Worm (Caenorhabditis elegans) whole organism, young adult: ENCODE data around the gene F15B9.6.

ENCODE experiments used
- madf-10 ChIP-seq: sonication (generic microtip); optimal IDR thresholded peaks from 2 replicates; lab custom pipeline; 2016; ENCODE audit warnings: mild to moderate bottlenecking, missing genetic modification characterization, missing compliant biosample characterization
- nhr-90 ChIP-seq: sonication (generic microtip); optimal IDR thresholded peaks from 2 replicates; lab custom pipeline; 2016; ENCODE audit warnings: missing genotype, mild to moderate bottlenecking, missing genetic modification characterization, missing compliant biosample characterization

DNA sequence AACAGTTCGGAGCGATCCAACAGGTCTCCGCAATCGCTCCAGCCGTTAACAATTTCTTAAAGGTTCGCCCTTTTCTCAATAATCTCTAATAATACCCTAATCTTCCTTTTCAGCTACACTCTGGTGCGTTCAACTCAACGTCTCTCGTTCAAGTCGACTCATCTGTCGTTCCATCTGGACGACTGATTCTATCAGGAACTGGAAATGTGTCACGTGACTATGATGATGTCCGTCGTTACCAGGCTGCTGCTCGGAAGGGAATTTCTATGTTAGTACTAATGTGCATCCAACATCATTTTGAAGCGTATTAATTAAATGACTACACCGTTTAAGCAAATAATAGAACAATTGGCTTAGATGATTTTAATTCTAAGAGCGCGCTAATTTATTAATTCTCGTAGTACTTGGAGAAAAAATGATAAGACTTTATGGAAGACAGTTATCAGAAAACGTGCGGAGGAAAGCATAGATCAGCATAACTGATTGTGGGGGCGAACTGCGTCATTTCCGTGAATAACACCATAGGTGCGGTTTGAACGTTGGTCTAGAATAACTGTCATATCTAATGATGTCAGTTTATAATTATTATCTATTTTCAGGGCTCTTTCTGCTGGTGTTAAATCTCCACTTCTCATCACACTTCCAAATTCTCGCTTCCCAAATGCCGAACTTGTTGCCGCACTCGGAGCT, 30.0 kb downstream of the F15B9.6 start:
- TF ChIP-seq nhr-90 (tag; lab: Kevin White, UChicago): no peak
- TF ChIP-seq madf-10 (tag; lab: Kevin White, UChicago): no peak
